Fruit fly (Drosophila melanogaster): ENCODE results near the gene Wdr24.

The Wdr24 gene

DNA sequence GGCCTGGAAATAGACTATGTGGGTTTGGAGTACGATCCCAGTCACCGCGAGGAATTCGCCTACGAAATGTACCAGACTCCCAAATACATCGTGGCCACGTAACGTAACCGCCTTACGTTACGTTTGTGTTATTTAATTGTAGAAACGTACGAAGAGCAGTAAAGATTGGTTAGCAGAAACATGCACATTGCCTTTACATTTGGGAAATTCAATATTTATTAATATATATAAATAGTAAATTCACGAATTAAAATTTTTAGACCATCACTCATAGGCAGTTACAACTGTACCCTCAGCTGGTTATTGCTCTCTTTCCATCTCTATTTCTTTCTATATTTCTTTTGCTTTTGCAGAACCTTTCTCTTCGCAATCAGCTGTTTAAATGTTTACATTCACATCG, 7.0 kb downstream of the Wdr24 start, which contains the start of gene Gnpnat (continued):
- TF ChIP-seq CG11247 (GFP tag; IDR thresholded peaks at IDR 0.05): no peak
- no peak for TF ChIP-seq CG10274 (GFP tag; optimal IDR thresholded peaks at IDR 0.05)
- no peak for TF ChIP-seq CG14441 (GFP tag; IDR thresholded peaks at IDR 0.05)
- TF ChIP-seq unpg (GFP tag; optimal IDR thresholded peaks at IDR 0.05): peak; percentile 80
- peak; percentile 5 for TF ChIP-seq CG30431 (GFP tag; optimal IDR thresholded peaks at IDR 0.05)
- peak; percentile 20 for TF ChIP-seq wek (GFP tag; optimal IDR thresholded peaks at IDR 0.05)
- TF ChIP-seq Rfx (GFP tag; IDR thresholded peaks at IDR 0.05): no peak
- peak; percentile 22 for TF ChIP-seq CG12155 (GFP tag; optimal IDR thresholded peaks at IDR 0.05)
- TF ChIP-seq Kr (GFP tag; optimal IDR thresholded peaks at IDR 0.05): no peak
- no peak for TF ChIP-seq toy (GFP tag; IDR thresholded peaks at IDR 0.05)
- peak; percentile 39 for TF ChIP-seq Ssrp (tag; optimal IDR thresholded peaks at IDR 0.05)
- no peak for TF ChIP-seq CG16863 (GFP tag; optimal IDR thresholded peaks at IDR 0.05)
- TF ChIP-seq CG17385 (GFP tag; optimal IDR thresholded peaks at IDR 0.05): peak; percentile 48
- TF ChIP-seq pros (GFP tag; optimal IDR thresholded peaks at IDR 0.05): no peak
- TF ChIP-seq gce (GFP tag; IDR thresholded peaks at IDR 0.05): no peak
- no peak for TF ChIP-seq CG8089 (GFP tag; optimal IDR thresholded peaks at IDR 0.05)
- TF ChIP-seq corto (GFP tag; optimal IDR thresholded peaks at IDR 0.05): peak; percentile 57
- TF ChIP-seq ab (GFP tag; optimal IDR thresholded peaks at IDR 0.05): no peak
- TF ChIP-seq CG10979 (tag; optimal IDR thresholded peaks at IDR 0.05): peak; percentile 62
- peak; percentile 68 for TF ChIP-seq CG13424 (tag; optimal IDR thresholded peaks at IDR 0.05)
- no peak for TF ChIP-seq emc (GFP tag; optimal IDR thresholded peaks at IDR 0.05)
- no peak for TF ChIP-seq CG9797 (GFP tag; optimal IDR thresholded peaks at IDR 0.05)
- no peak for TF ChIP-seq Dad (GFP tag; optimal IDR thresholded peaks at IDR 0.05)
- TF ChIP-seq CG3847 (GFP tag; IDR thresholded peaks at IDR 0.05): no peak
- no peak for TF ChIP-seq Hey (tag; optimal IDR thresholded peaks at IDR 0.05)
- TF ChIP-seq nmo (GFP tag; optimal IDR thresholded peaks at IDR 0.05): peak; percentile 54
- no peak for TF ChIP-seq Myb (GFP tag; optimal IDR thresholded peaks at IDR 0.05)
- no peak for TF ChIP-seq Bgb (GFP tag; IDR thresholded peaks at IDR 0.05; ENCODE audit: partially characterized antibody)
- no peak for TF ChIP-seq CG6175 (GFP tag; IDR thresholded peaks at IDR 0.05)
- peak; percentile 67 for TF ChIP-seq PHDP (tag; optimal IDR thresholded peaks at IDR 0.05)
- no peak for TF ChIP-seq fd64A (GFP tag; optimal IDR thresholded peaks at IDR 0.05)
- TF ChIP-seq sens (GFP tag): peak; percentile 80
- TF ChIP-seq CG2120 (GFP tag; optimal IDR thresholded peaks at IDR 0.05): peak; percentile 58
- peak; percentile 58 for TF ChIP-seq onecut (GFP tag; IDR thresholded peaks at IDR 0.05)
- peak; percentile 32 for TF ChIP-seq CG14710 (tag; optimal IDR thresholded peaks at IDR 0.05)
- TF ChIP-seq Spps (tag; optimal IDR thresholded peaks at IDR 0.05): peak; percentile 29
- no peak for TF ChIP-seq usp (GFP tag; optimal IDR thresholded peaks at IDR 0.05)
- TF ChIP-seq sd (tag; optimal IDR thresholded peaks at IDR 0.05): peak; percentile 8
- TF ChIP-seq salm (tag; optimal IDR thresholded peaks at IDR 0.05): peak; percentile 47
- TF ChIP-seq Ada2b (GFP tag; IDR thresholded peaks at IDR 0.05): no peak
- TF ChIP-seq CG6272 (GFP tag; IDR thresholded peaks at IDR 0.05): no peak
- TF ChIP-seq CG12942 (GFP tag; optimal IDR thresholded peaks at IDR 0.05): peak; percentile 4
- TF ChIP-seq Chrac-16 (GFP tag; optimal IDR thresholded peaks at IDR 0.05): peak; percentile 5
- TF ChIP-seq CG10959 (GFP tag; IDR thresholded peaks at IDR 0.05): no peak
- TF ChIP-seq CG18262 (tag; optimal IDR thresholded peaks at IDR 0.05): peak; percentile 50
- TF ChIP-seq tin (GFP tag; optimal IDR thresholded peaks at IDR 0.05): peak; percentile 19
- TF ChIP-seq slp2 (GFP tag; optimal IDR thresholded peaks at IDR 0.05): no peak
- TF ChIP-seq NfI (GFP tag; optimal IDR thresholded peaks at IDR 0.05): peak; percentile 48
- no peak for TF ChIP-seq CG5180 (GFP tag; optimal IDR thresholded peaks at IDR 0.05)
- TF ChIP-seq pum (GFP tag; optimal IDR thresholded peaks at IDR 0.05): no peak
- TF ChIP-seq CG17612 (GFP tag; IDR thresholded peaks at IDR 0.05): no peak
- no peak for TF ChIP-seq Tbp (GFP tag; optimal IDR thresholded peaks at IDR 0.05)
